Fruit fly (Drosophila melanogaster) whole organism, adult: ENCODE measurements around the gene CG33080.

Experiments used
- CG11617 ChIP-seq: fragments of 200-800 bp; sonication (Bioruptor generic); optimal IDR thresholded peaks from 2 replicates; lab custom pipeline; 2017; ENCODE audit warnings: mild to moderate bottlenecking, missing biosample characterization, missing genetic modification reagents, missing genetic modification characterization
- CG12768 ChIP-seq: fragments of 200-800 bp; sonication (Bioruptor generic); optimal IDR thresholded peaks from 2 replicates; lab custom pipeline; 2017; ENCODE audit warnings: missing biosample characterization, missing genetic modification characterization, mild to moderate bottlenecking, moderate library complexity, missing genetic modification reagents
- CG14711 ChIP-seq: fragments of 200-800 bp; sonication (Bioruptor generic); optimal IDR thresholded peaks from 2 replicates; lab custom pipeline; 2018; ENCODE audit warnings: missing biosample characterization, mild to moderate bottlenecking, missing genetic modification characterization, moderate library complexity
- CG1620 ChIP-seq: fragments of 200-800 bp; sonication (Bioruptor generic); optimal IDR thresholded peaks from 2 replicates; lab custom pipeline; 2016; ENCODE audit warnings: missing biosample characterization, missing genetic modification characterization
- CG33017 ChIP-seq: fragments of 200-800 bp; sonication (Bioruptor generic); optimal IDR thresholded peaks from 2 replicates; lab custom pipeline; 2018; ENCODE audit warnings: missing biosample characterization, mild to moderate bottlenecking, missing genetic modification characterization, moderate library complexity
- CG5204 ChIP-seq: fragments of 200-800 bp; sonication (Bioruptor generic); optimal IDR thresholded peaks from 2 replicates; lab custom pipeline; 2016; ENCODE audit warnings: missing biosample characterization, missing genetic modification characterization
- CG7045 ChIP-seq: fragments of 200-800 bp; sonication (Bioruptor generic); optimal IDR thresholded peaks from 2 replicates; lab custom pipeline; 2017; ENCODE audit warnings: missing biosample characterization, mild to moderate bottlenecking, missing genetic modification characterization
- CG7101 ChIP-seq: fragments of 200-800 bp; sonication (Bioruptor generic); optimal IDR thresholded peaks from 2 replicates; lab custom pipeline; 2018; ENCODE audit warnings: missing biosample characterization, mild to moderate bottlenecking, missing genetic modification characterization, moderate library complexity
- Clk ChIP-seq: fragments of 200-800 bp; sonication (Bioruptor generic); optimal IDR thresholded peaks from 2 replicates; lab custom pipeline; 2017; ENCODE audit warnings: missing biosample characterization, missing genetic modification characterization
- Crg-1 ChIP-seq: fragments of 200-800 bp; sonication (Bioruptor generic); optimal IDR thresholded peaks from 2 replicates; lab custom pipeline; 2016; ENCODE audit warnings: missing biosample characterization, missing genetic modification characterization
- Hr96 ChIP-seq: fragments of 200-800 bp; sonication (Bioruptor generic); optimal IDR thresholded peaks from 2 replicates; lab custom pipeline; 2016; ENCODE audit warnings: missing biosample characterization, missing genetic modification characterization
- Mnt ChIP-seq: fragments of 200-800 bp; sonication (Bioruptor generic); optimal IDR thresholded peaks from 2 replicates; lab custom pipeline; 2016; ENCODE audit warnings: missing biosample characterization, mild to moderate bottlenecking, missing genetic modification characterization
- bab1 ChIP-seq: fragments of 200-800 bp; sonication (Bioruptor generic); optimal IDR thresholded peaks from 3 replicates; lab custom pipeline; 2019; ENCODE audit warnings: missing biosample characterization, mild to moderate bottlenecking, missing genetic modification characterization, moderate library complexity
- cic ChIP-seq: fragments of 200-800 bp; sonication (Bioruptor generic); optimal IDR thresholded peaks from 2 replicates; lab custom pipeline; 2017; ENCODE audit warnings: missing biosample characterization, mild to moderate bottlenecking, missing genetic modification characterization, moderate library complexity
- cnc ChIP-seq, 2 experiments: fragments of >200 bp; optimal IDR thresholded peaks; 2 replicates each; lab custom pipeline; 2017
- kay ChIP-seq: fragments of 200-800 bp; sonication (Bioruptor generic); peaks from one replicate; lab custom pipeline; 2016; ENCODE audit warnings: missing biosample characterization, missing genetic modification characterization, borderline replicate concordance
- ovo ChIP-seq: fragments of 200-800 bp; sonication (Bioruptor generic); optimal IDR thresholded peaks from 2 replicates; lab custom pipeline; 2016; ENCODE audit warnings: missing biosample characterization, missing genetic modification characterization
- pad ChIP-seq: fragments of 200-800 bp; sonication (Bioruptor generic); optimal IDR thresholded peaks from 3 replicates; lab custom pipeline; 2017; ENCODE audit warnings: missing biosample characterization, missing genetic modification characterization, mild to moderate bottlenecking, moderate library complexity, missing genetic modification reagents
- tj ChIP-seq: fragments of 200-800 bp; sonication (Bioruptor generic); optimal IDR thresholded peaks from 3 replicates; lab custom pipeline; 2017; ENCODE audit warnings: missing biosample characterization, mild to moderate bottlenecking, missing genetic modification characterization, moderate library complexity
- toe ChIP-seq: fragments of 200-800 bp; sonication (Bioruptor generic); optimal IDR thresholded peaks from 2 replicates; lab custom pipeline; 2016; ENCODE audit warnings: missing biosample characterization, missing genetic modification characterization

CG33080 gene

dm6 chrX:5737157-5737556 lies 19.6 kb upstream of the CG33080 start:
- TF ChIP-seq Hr96 (GFP tag; lab: Kevin White, UChicago): no peak
- TF ChIP-seq tj (GFP tag; lab: Kevin White, UChicago): peak; percentile 87
- peak; percentile 17 for TF ChIP-seq CG7045 (GFP tag; lab: Kevin White, UChicago)
- no peak for TF ChIP-seq CG12768
- peak; percentile 11 for TF ChIP-seq cic (GFP tag; lab: Kevin White, UChicago)
- no peak for TF ChIP-seq bab1
- TF ChIP-seq pad: peak; percentile 19
- TF ChIP-seq CG14711 (tag; lab: Kevin White, UChicago): peak; percentile 4
- TF ChIP-seq CG33017 (tag; lab: Kevin White, UChicago): no peak

- TF ChIP-seq CG14711 (tag; lab: Kevin White, UChicago) (peak; percentile 95), Crg-1 (GFP tag; lab: Kevin White, UChicago) (peak; percentile 83), tj (GFP tag; lab: Kevin White, UChicago) (peak; percentile 82), pad (peak; percentile 81), ovo (no peak), CG1620 (GFP tag; lab: Kevin White, UChicago) (peak; percentile 85), bab1 (peak; percentile 99), CG7101 (tag; lab: Kevin White, UChicago) (peak; percentile 97), Mnt (GFP tag; lab: Kevin White, UChicago) (peak; percentile 88), cic (GFP tag; lab: Kevin White, UChicago) (peak; percentile 7), cnc (optimal IDR thresholded peaks at IDR 0.05; lab: Kevin White, UChicago) (no peak), CG33017 (tag; lab: Kevin White, UChicago) (peak; percentile 95), CG7045 (GFP tag; lab: Kevin White, UChicago) (peak; percentile 77), Hr96 (GFP tag; lab: Kevin White, UChicago) (peak; percentile 86), toe (GFP tag; lab: Kevin White, UChicago) (peak; percentile 73), kay (GFP tag; lab: Kevin White, UChicago) (no peak), CG12768 (peak; percentile 65), CG11617 (GFP tag; lab: Kevin White, UChicago) (peak; percentile 88), Clk (GFP tag; lab: Kevin White, UChicago) (peak; percentile 20), CG5204 (GFP tag; lab: Kevin White, UChicago) (peak; percentile 77)
These were observed 17.8 kb upstream of the CG33080 start for dm6 chrX:5735268-5735941.

- no peak for TF ChIP-seq cnc (optimal IDR thresholded peaks at IDR 0.05; lab: Kevin White, UChicago)
- TF ChIP-seq CG5204 (GFP tag; lab: Kevin White, UChicago): no peak
- TF ChIP-seq CG7045 (GFP tag; lab: Kevin White, UChicago): no peak
- no peak for TF ChIP-seq CG7101 (tag; lab: Kevin White, UChicago)
- no peak for TF ChIP-seq Crg-1 (GFP tag; lab: Kevin White, UChicago)
- TF ChIP-seq CG12768: no peak
- no peak for TF ChIP-seq CG33017 (tag; lab: Kevin White, UChicago)
- no peak for TF ChIP-seq cic (GFP tag; lab: Kevin White, UChicago)
- no peak for TF ChIP-seq ovo
- no peak for TF ChIP-seq bab1
- no peak for TF ChIP-seq toe (GFP tag; lab: Kevin White, UChicago)
- no peak for TF ChIP-seq pad
- TF ChIP-seq CG14711 (tag; lab: Kevin White, UChicago): no peak
These were observed 14.9 kb upstream of the CG33080 start, which contains the start of gene CG15773 for dm6 chrX:5732440-5732839. TSS of gene CG15773 (plus strand) at chrX:5732740.

- TF ChIP-seq Hr96 (GFP tag; lab: Kevin White, UChicago) (no peak), CG7101 (tag; lab: Kevin White, UChicago) (peak; percentile 31), kay (GFP tag; lab: Kevin White, UChicago) (no peak), cnc (optimal IDR thresholded peaks at IDR 0.05; lab: Kevin White, UChicago) (no peak), CG12768 (no peak), cic (GFP tag; lab: Kevin White, UChicago) (no peak), ovo (no peak), CG14711 (tag; lab: Kevin White, UChicago) (peak; percentile 18), Mnt (GFP tag; lab: Kevin White, UChicago) (no peak), bab1 (peak; percentile 6), CG7045 (GFP tag; lab: Kevin White, UChicago) (peak; percentile 32), Clk (GFP tag; lab: Kevin White, UChicago) (no peak), tj (GFP tag; lab: Kevin White, UChicago) (no peak), pad (peak; percentile 59)
These were observed 7.2 kb upstream of the CG33080 start for dm6 chrX:5724744-5725185.

- TF ChIP-seq CG1620 (GFP tag; lab: Kevin White, UChicago) (no peak), Clk (GFP tag; lab: Kevin White, UChicago) (no peak), Crg-1 (GFP tag; lab: Kevin White, UChicago) (no peak), bab1 (no peak), CG11617 (GFP tag; lab: Kevin White, UChicago) (no peak), kay (GFP tag; lab: Kevin White, UChicago) (no peak), CG14711 (tag; lab: Kevin White, UChicago) (no peak), cic (GFP tag; lab: Kevin White, UChicago) (no peak), tj (GFP tag; lab: Kevin White, UChicago) (no peak), CG7101 (tag; lab: Kevin White, UChicago) (no peak), Hr96 (GFP tag; lab: Kevin White, UChicago) (no peak), ovo (no peak), CG5204 (GFP tag; lab: Kevin White, UChicago) (no peak), cnc (optimal IDR thresholded peaks at IDR 0.05; lab: Kevin White, UChicago) (no peak), CG12768 (no peak)
These were observed 6.6 kb upstream of the CG33080 start for dm6 chrX:5724151-5724699.
